Worm (Caenorhabditis elegans) whole organism, L1 larva: ENCODE data around the gene srw-14.

Source experiments
- aha-1 ChIP-seq: fragments of 150-350 bp; optimal IDR thresholded peaks from 2 replicates; lab custom pipeline; 2014; ENCODE audit warnings: missing biosample characterization, missing genetic modification characterization
- ceh-82 ChIP-seq, 3 experiments: fragments of 150-350 bp in 1 of 3; sonication (generic microtip) in 2 of 3; optimal IDR thresholded peaks; 2 replicates each; lab custom pipeline; 2014 to 2017; ENCODE audit warnings: missing biosample characterization in 3 of 3, missing genetic modification characterization in 3 of 3
- nhr-11 ChIP-seq: fragments of 150-350 bp; optimal IDR thresholded peaks from 2 replicates; lab custom pipeline; 2014; ENCODE audit warnings: missing biosample characterization, missing genetic modification characterization
- nhr-28 ChIP-seq: fragments of 150-350 bp; optimal IDR thresholded peaks from 2 replicates; lab custom pipeline; 2014; ENCODE audit warnings: missing biosample characterization, missing genetic modification characterization

DNA sequence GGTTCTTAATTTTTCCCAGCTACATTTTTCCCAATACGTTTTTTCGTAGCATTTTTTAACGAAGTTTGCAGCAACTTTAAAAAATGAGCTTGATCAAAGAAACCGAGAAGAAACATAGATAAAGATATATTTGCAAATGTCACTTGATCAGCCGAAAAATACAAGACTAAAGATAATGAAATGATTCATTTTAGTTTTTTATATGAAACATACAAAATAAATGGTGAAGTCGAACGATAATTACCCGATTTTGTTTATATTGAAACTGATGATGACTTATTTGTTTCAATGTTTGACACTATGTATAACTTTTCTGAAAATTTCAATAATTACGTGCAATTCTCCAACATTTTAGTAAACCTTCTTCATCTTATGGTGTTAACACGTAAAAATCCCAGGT lies 42.6 kb downstream of the srw-14 start, which contains the start of gene srw-22:
- no peak for TF ChIP-seq ceh-82 (tag; optimal IDR thresholded peaks at IDR 0.05; lab: Kevin White, UChicago)
- TF ChIP-seq aha-1 (tag; lab: Kevin White, UChicago) = no peak
- TF ChIP-seq nhr-28 (tag; lab: Kevin White, UChicago) = no peak
- no peak for TF ChIP-seq nhr-11 (tag; lab: Kevin White, UChicago)
